Fruit fly (Drosophila melanogaster): Measurements from ENCODE around the gene Cp190.

dm6 chr3R:15246601-15247000, 28.4 kb downstream of the Cp190 start:
- TF ChIP-seq CG6163 (GFP tag; IDR thresholded peaks at IDR 0.05) (no peak), dac (GFP tag; optimal IDR thresholded peaks at IDR 0.05) (no peak), dsx (GFP tag; optimal IDR thresholded peaks at IDR 0.05; ENCODE audit: poor library complexity, severe bottlenecking) (no peak), svp (GFP tag) (no peak), CG8319 (GFP tag; optimal IDR thresholded peaks at IDR 0.05) (no peak), fkh (GFP tag; optimal IDR thresholded peaks at IDR 0.05) (no peak), Lpt (GFP tag; optimal IDR thresholded peaks at IDR 0.05) (no peak), CG3919 (GFP tag; optimal IDR thresholded peaks at IDR 0.05) (no peak), CG11902 (GFP tag; optimal IDR thresholded peaks at IDR 0.05) (no peak), CG10631 (GFP tag; optimal IDR thresholded peaks at IDR 0.05) (no peak), Gug (GFP tag; IDR thresholded peaks at IDR 0.05) (no peak), cyc (GFP tag; optimal IDR thresholded peaks at IDR 0.05) (no peak)

All from whole organism, prepupa.